Fruit fly (Drosophila melanogaster) whole organism, prepupa: ENCODE results near the gene CG13359.

ENCODE experiments used
- Blimp-1 ChIP-seq: fragments of 200-800 bp; sonication (Bioruptor generic); optimal IDR thresholded peaks from 3 replicates; lab custom pipeline; 2017; ENCODE audit warnings: missing biosample characterization, missing genetic modification characterization, mild to moderate bottlenecking, moderate library complexity, missing genetic modification reagents
- CG10669 ChIP-seq: fragments of 200-800 bp; sonication (Bioruptor generic); optimal IDR thresholded peaks from 3 replicates; lab custom pipeline; 2018; ENCODE audit warnings: missing biosample characterization, mild to moderate bottlenecking, missing genetic modification characterization, moderate library complexity
- CG11294 ChIP-seq: fragments of 200-800 bp; sonication (Bioruptor generic); IDR thresholded peaks from 2 replicates; pipeline ENCODE4 v1.3.6; 2022; ENCODE audit warnings: missing biosample characterization, missing genetic modification characterization
- CG11762 ChIP-seq: fragments of 200-800 bp; sonication (Bioruptor generic); optimal IDR thresholded peaks from 3 replicates; lab custom pipeline; 2016; ENCODE audit warnings: missing biosample characterization, missing genetic modification characterization; ENCODE audit not compliant: insufficient read depth
- CG15336 ChIP-seq: fragments of 200-800 bp; sonication (Bioruptor generic); IDR thresholded peaks from 2 replicates; pipeline ENCODE4 v1.3.6; 2022; ENCODE audit warnings: missing biosample characterization, missing genetic modification characterization
- CG1621 ChIP-seq: fragments of 200-800 bp; sonication (Bioruptor generic); optimal IDR thresholded peaks from 3 replicates; lab custom pipeline; 2018; ENCODE audit warnings: missing biosample characterization, mild to moderate bottlenecking, missing genetic modification characterization
- CG3032 ChIP-seq: fragments of 200-800 bp; optimal IDR thresholded peaks from 2 replicates; lab custom pipeline; 2019; ENCODE audit warnings: missing biosample characterization, mild to moderate bottlenecking, missing genetic modification characterization, moderate library complexity
- CG31627 ChIP-seq: fragments of 200-800 bp; sonication (Bioruptor generic); optimal IDR thresholded peaks from 3 replicates; lab custom pipeline; 2016; ENCODE audit warnings: missing biosample characterization, missing genetic modification characterization
- CG34406 ChIP-seq: fragments of 200-800 bp; sonication (Bioruptor generic); optimal IDR thresholded peaks from 3 replicates; lab custom pipeline; 2016; ENCODE audit warnings: missing biosample characterization, missing genetic modification characterization
- CG3919 ChIP-seq: fragments of 200-800 bp; sonication (Bioruptor generic); optimal IDR thresholded peaks from 3 replicates; lab custom pipeline; 2016; ENCODE audit warnings: missing biosample characterization, missing genetic modification characterization
- CG4318 ChIP-seq: fragments of 200-800 bp; sonication (Bioruptor generic); optimal IDR thresholded peaks from 3 replicates; lab custom pipeline; 2017; ENCODE audit warnings: missing biosample characterization, mild to moderate bottlenecking, missing genetic modification characterization
- CG6163 ChIP-seq: fragments of 200-800 bp; sonication (Bioruptor generic); IDR thresholded peaks from 3 replicates; pipeline ENCODE4 v1.3.6; 2022; ENCODE audit warnings: missing biosample characterization, missing genetic modification characterization
- CG6276 ChIP-seq: fragments of 200-800 bp; sonication (Bioruptor generic); optimal IDR thresholded peaks from 2 replicates; lab custom pipeline; 2017; ENCODE audit warnings: missing biosample characterization, mild to moderate bottlenecking, missing genetic modification characterization
- CG6808 ChIP-seq: fragments of 200-800 bp; sonication (Bioruptor generic); optimal IDR thresholded peaks from 3 replicates; lab custom pipeline; 2017; ENCODE audit warnings: missing biosample characterization, missing genetic modification characterization, mild to moderate bottlenecking, moderate library complexity, missing genetic modification reagents
- CG6854 ChIP-seq: fragments of 200-800 bp; sonication (Bioruptor generic); optimal IDR thresholded peaks from 2 replicates; lab custom pipeline; 2017; ENCODE audit warnings: missing biosample characterization, mild to moderate bottlenecking, missing genetic modification characterization
- CG7368 ChIP-seq: fragments of 200-800 bp; sonication (Bioruptor generic); optimal IDR thresholded peaks from 3 replicates; lab custom pipeline; 2016; ENCODE audit warnings: missing biosample characterization, missing genetic modification characterization
- CG8119 ChIP-seq: fragments of 200-800 bp; sonication (Bioruptor generic); IDR thresholded peaks from 3 replicates; pipeline ENCODE4 v1.3.6; 2022; ENCODE audit warnings: missing biosample characterization, missing genetic modification characterization
- CG8632 ChIP-seq: fragments of 200-800 bp; sonication (Bioruptor generic); optimal IDR thresholded peaks from 3 replicates; lab custom pipeline; 2016; ENCODE audit warnings: missing biosample characterization, missing genetic modification characterization
- CG9139 ChIP-seq: fragments of 200-800 bp; sonication (Bioruptor generic); optimal IDR thresholded peaks from 3 replicates; lab custom pipeline; 2017; ENCODE audit warnings: missing biosample characterization, mild to moderate bottlenecking, missing genetic modification characterization
- Eip75B ChIP-seq: fragments of 200-800 bp; sonication (Bioruptor generic); optimal IDR thresholded peaks from 3 replicates; lab custom pipeline; 2016; ENCODE audit warnings: missing biosample characterization, missing genetic modification characterization
- Eip78C ChIP-seq: fragments of 200-800 bp; sonication (Bioruptor generic); peaks from one replicate; lab custom pipeline; 2016; ENCODE audit warnings: missing biosample characterization, missing genetic modification characterization
- Ets96B ChIP-seq: fragments of 200-800 bp; optimal IDR thresholded peaks from 2 replicates; lab custom pipeline; 2019; ENCODE audit warnings: missing biosample characterization, mild to moderate bottlenecking, missing genetic modification characterization, moderate library complexity
- Hr38 ChIP-seq: sonication (Bioruptor generic); optimal IDR thresholded peaks from 2 replicates; lab custom pipeline; 2016; ENCODE audit warnings: missing biosample characterization, missing genetic modification characterization
- Hr39 ChIP-seq: fragments of 200-800 bp; sonication (Bioruptor generic); optimal IDR thresholded peaks from 2 replicates; lab custom pipeline; 2016; ENCODE audit warnings: missing biosample characterization, missing genetic modification characterization
- Hr4 ChIP-seq: fragments of 200-800 bp; sonication (Bioruptor generic); optimal IDR thresholded peaks from 3 replicates; lab custom pipeline; 2016; ENCODE audit warnings: missing biosample characterization, missing genetic modification characterization
- Lpt ChIP-seq: fragments of 200-800 bp; sonication (Bioruptor generic); optimal IDR thresholded peaks from 3 replicates; lab custom pipeline; 2016; ENCODE audit warnings: missing biosample characterization, missing genetic modification characterization
- Met ChIP-seq: fragments of 200-800 bp; sonication (Bioruptor generic); optimal IDR thresholded peaks from 3 replicates; lab custom pipeline; 2016; ENCODE audit warnings: missing biosample characterization, missing genetic modification characterization
- OdsH ChIP-seq: fragments of 200-800 bp; sonication (Bioruptor generic); optimal IDR thresholded peaks from 3 replicates; lab custom pipeline; 2016; ENCODE audit warnings: missing biosample characterization, missing genetic modification characterization
- Smox ChIP-seq: fragments of 200-800 bp; sonication (Bioruptor generic); optimal IDR thresholded peaks from 3 replicates; lab custom pipeline; 2016; ENCODE audit warnings: missing biosample characterization, missing genetic modification characterization
- Sox102F ChIP-seq: fragments of 200-800 bp; sonication (Bioruptor generic); optimal IDR thresholded peaks from 2 replicates; lab custom pipeline; 2016; ENCODE audit warnings: missing biosample characterization, mild to moderate bottlenecking, missing genetic modification characterization
- Sox14 ChIP-seq: fragments of 200-800 bp; sonication (Bioruptor generic); optimal IDR thresholded peaks from 3 replicates; lab custom pipeline; 2016; ENCODE audit warnings: missing biosample characterization, missing genetic modification characterization
- Sox15 ChIP-seq: fragments of 200-800 bp; sonication (Bioruptor generic); optimal IDR thresholded peaks from 3 replicates; lab custom pipeline; 2016; ENCODE audit warnings: missing biosample characterization, missing genetic modification characterization
- achi ChIP-seq: fragments of 200-800 bp; sonication (Bioruptor generic); optimal IDR thresholded peaks from 3 replicates; lab custom pipeline; 2016; ENCODE audit warnings: missing biosample characterization, missing genetic modification characterization
- acj6 ChIP-seq: fragments of 200-800 bp; sonication (Bioruptor generic); optimal IDR thresholded peaks from 3 replicates; lab custom pipeline; 2016; ENCODE audit warnings: missing biosample characterization, missing genetic modification characterization
- dsx ChIP-seq: fragments of 200-800 bp; optimal IDR thresholded peaks from 3 replicates; lab custom pipeline; 2019; ENCODE audit warnings: missing biosample characterization, mild to moderate bottlenecking, missing genetic modification characterization, moderate library complexity; ENCODE audit not compliant: poor library complexity, severe bottlenecking
- esn ChIP-seq: fragments of 200-800 bp; sonication (Bioruptor generic); optimal IDR thresholded peaks from 2 replicates; lab custom pipeline; 2016; ENCODE audit warnings: missing biosample characterization, mild to moderate bottlenecking, missing genetic modification characterization, moderate library complexity
- fd59A ChIP-seq: fragments of 200-800 bp; sonication (Bioruptor generic); optimal IDR thresholded peaks from 2 replicates; lab custom pipeline; 2017; ENCODE audit warnings: missing biosample characterization, mild to moderate bottlenecking, missing genetic modification characterization, missing genetic modification reagents
- fd85E ChIP-seq: fragments of 200-800 bp; sonication (Bioruptor generic); optimal IDR thresholded peaks from 3 replicates; lab custom pipeline; 2016; ENCODE audit warnings: missing biosample characterization, missing genetic modification characterization
- fkh ChIP-seq: fragments of 200-800 bp; sonication (Bioruptor generic); optimal IDR thresholded peaks from 3 replicates; lab custom pipeline; 2017; ENCODE audit warnings: missing biosample characterization, mild to moderate bottlenecking, missing genetic modification characterization, moderate library complexity
- net ChIP-seq: fragments of 200-800 bp; sonication (Bioruptor generic); optimal IDR thresholded peaks from 3 replicates; lab custom pipeline; 2016; ENCODE audit warnings: missing biosample characterization, missing genetic modification characterization
- salr ChIP-seq, 2 experiments: fragments of 200-800 bp; sonication (Bioruptor generic); optimal IDR thresholded peaks; 3 replicates each; lab custom pipeline; 2016 to 2018; ENCODE audit warnings: missing biosample characterization in 2 of 2, missing genetic modification characterization in 2 of 2, mild to moderate bottlenecking in 1 of 2
- svp ChIP-seq: fragments of 200-800 bp; sonication (Bioruptor generic); peaks from one replicate; lab custom pipeline; 2016; ENCODE audit warnings: missing biosample characterization, missing genetic modification characterization
- topi ChIP-seq: fragments of 200-800 bp; sonication (Bioruptor generic); optimal IDR thresholded peaks from 3 replicates; lab custom pipeline; 2016; ENCODE audit warnings: missing biosample characterization, missing genetic modification characterization
- vri ChIP-seq: fragments of 200-800 bp; sonication (Bioruptor generic); optimal IDR thresholded peaks from 3 replicates; lab custom pipeline; 2016; ENCODE audit warnings: missing biosample characterization, mild to moderate bottlenecking, missing genetic modification characterization

The CG13359 gene

dm6 chrX:767928-768327, 35.3 kb downstream of the CG13359 start (continued):
- TF ChIP-seq fd85E = no peak
- TF ChIP-seq topi (GFP tag; lab: Kevin White, UChicago) = peak; percentile 60
- no peak for TF ChIP-seq Lpt (GFP tag; lab: Kevin White, UChicago)
- peak; percentile 31 for TF ChIP-seq Eip75B (GFP tag; lab: Kevin White, UChicago)
- TF ChIP-seq achi (GFP tag; lab: Kevin White, UChicago) = peak; percentile 38
- TF ChIP-seq OdsH (GFP tag; lab: Kevin White, UChicago) = peak; percentile 36
- peak; percentile 33 for TF ChIP-seq CG10669
- TF ChIP-seq CG11762 (GFP tag; lab: Kevin White, UChicago) = no peak
- TF ChIP-seq CG11294 = no peak
- TF ChIP-seq CG3919 (GFP tag; lab: Kevin White, UChicago) = peak; percentile 52
- TF ChIP-seq fkh = peak; percentile 87
- no peak for TF ChIP-seq CG8119 (GFP tag; lab: Robert Waterston, UW)
- TF ChIP-seq Hr4 = no peak
- peak; percentile 75 for TF ChIP-seq CG6163
- peak; percentile 44 for TF ChIP-seq Blimp-1
- TF ChIP-seq salr (GFP tag; optimal IDR thresholded peaks at IDR 0.05; lab: Kevin White, UChicago) = peak in 1 of 2 experiments; percentile 52
- TF ChIP-seq CG6808 (GFP tag; lab: Kevin White, UChicago) = peak; percentile 60

dm6 chrX:766094-766493, 37.2 kb downstream of the CG13359 start:
- no peak for TF ChIP-seq CG7368 (GFP tag; lab: Kevin White, UChicago)
- TF ChIP-seq Eip78C (GFP tag; lab: Kevin White, UChicago) = peak; percentile 4
- TF ChIP-seq Hr39 (GFP tag; lab: Kevin White, UChicago) = no peak
- TF ChIP-seq Blimp-1 = no peak
- TF ChIP-seq CG6854 (GFP tag; lab: Kevin White, UChicago) = no peak
- no peak for TF ChIP-seq CG9139 (GFP tag; lab: Kevin White, UChicago)
- TF ChIP-seq net = peak; percentile 5
- no peak for TF ChIP-seq CG11762 (GFP tag; lab: Kevin White, UChicago)
- TF ChIP-seq Sox14 = no peak
- no peak for TF ChIP-seq Sox102F (GFP tag; lab: Kevin White, UChicago)
- peak; percentile 6 for TF ChIP-seq CG6808 (GFP tag; lab: Kevin White, UChicago)
- peak; percentile 7 for TF ChIP-seq dsx (GFP tag; lab: Kevin White, UChicago)
- TF ChIP-seq fd59A (GFP tag; lab: Kevin White, UChicago) = peak; percentile 12
- TF ChIP-seq svp (GFP tag; lab: Kevin White, UChicago) = peak; percentile 41
- TF ChIP-seq acj6 (GFP tag; lab: Kevin White, UChicago) = no peak
- TF ChIP-seq, all 60 proteins: peak for 6

dm6 chrX:765039-765508, 38.2 kb downstream of the CG13359 start, which contains the start of gene RpL22:
Gene RpL22 (minus strand): TSS chrX:765130.
- peak; percentile 71 for TF ChIP-seq vri (GFP tag; lab: Kevin White, UChicago)
- TF ChIP-seq Lpt (GFP tag; lab: Kevin White, UChicago) = peak; percentile 32
- peak; percentile 8 to 73 for TF ChIP-seq salr (GFP tag; optimal IDR thresholded peaks at IDR 0.05; lab: Kevin White, UChicago)
- peak; percentile 18 for TF ChIP-seq fd59A (GFP tag; lab: Kevin White, UChicago)
- peak; percentile 82 for TF ChIP-seq topi (GFP tag; lab: Kevin White, UChicago)
- TF ChIP-seq Smox = peak; percentile 72
- TF ChIP-seq fkh = peak; percentile 66
- peak; percentile 89 for TF ChIP-seq CG6163
- peak; percentile 78 for TF ChIP-seq CG1621 (tag; lab: Kevin White, UChicago)
- peak; percentile 70 for TF ChIP-seq CG31627 (GFP tag; lab: Kevin White, UChicago)
- TF ChIP-seq CG4318 = no peak
- peak; percentile 26 for TF ChIP-seq CG6276
- peak; percentile 77 for TF ChIP-seq CG9139 (GFP tag; lab: Kevin White, UChicago)
- peak; percentile 68 for TF ChIP-seq Eip75B (GFP tag; lab: Kevin White, UChicago)
- TF ChIP-seq CG10669 = peak; percentile 48
- TF ChIP-seq Sox15 (GFP tag; lab: Kevin White, UChicago) = peak; percentile 21
- peak; percentile 50 for TF ChIP-seq fd85E
- TF ChIP-seq Hr38 (GFP tag; lab: Kevin White, UChicago) = no peak
- TF ChIP-seq CG15336 = peak; percentile 56; the same call in 1 of the 2 replicates
- TF ChIP-seq CG11294 = no peak
- peak; percentile 43 for TF ChIP-seq CG8632 (GFP tag; lab: Kevin White, UChicago)
- TF ChIP-seq esn (GFP tag; lab: Kevin White, UChicago) = peak; percentile 84
- peak; percentile 60 for TF ChIP-seq achi (GFP tag; lab: Kevin White, UChicago)
- TF ChIP-seq CG3919 (GFP tag; lab: Kevin White, UChicago) = peak; percentile 77
- TF ChIP-seq Sox14 = peak; percentile 87
- peak; percentile 55 for TF ChIP-seq CG3032 (tag; lab: Kevin White, UChicago)
- TF ChIP-seq Ets96B = peak; percentile 28
- peak; percentile 51 for TF ChIP-seq CG11762 (GFP tag; lab: Kevin White, UChicago)
- TF ChIP-seq acj6 (GFP tag; lab: Kevin White, UChicago) = peak; percentile 58
- peak; percentile 80 for TF ChIP-seq Met
- TF ChIP-seq CG34406 (GFP tag; lab: Kevin White, UChicago) = peak; percentile 72
- TF ChIP-seq Sox102F (GFP tag; lab: Kevin White, UChicago) = peak; percentile 66
- peak; percentile 60 for TF ChIP-seq svp (GFP tag; lab: Kevin White, UChicago)
